Worm (Caenorhabditis elegans) whole organism, early embryonic: ENCODE data around the gene C49C3.20.

ENCODE experiments used
- B0310.2 ChIP-seq: sonication (generic microtip); optimal IDR thresholded peaks from 2 replicates; lab custom pipeline; 2016; ENCODE audit warnings: mild to moderate bottlenecking, missing genetic modification characterization, missing compliant biosample characterization
- ama-1 ChIP-seq: fragments of 150-350 bp; optimal IDR thresholded peaks from 2 replicates; lab custom pipeline; 2014
- ets-7 ChIP-seq: sonication (generic microtip); optimal IDR thresholded peaks from 2 replicates; lab custom pipeline; 2016; ENCODE audit warnings: missing genotype, missing genetic modification characterization, missing compliant biosample characterization
- scrt-1 ChIP-seq: fragments of 200-800 bp; sonication (Bioruptor generic); IDR thresholded peaks from 2 replicates; pipeline ENCODE4 v1.3.6; 2022; ENCODE audit warnings: missing genetic modification characterization, missing compliant biosample characterization
- sea-1 ChIP-seq: fragments of 200-800 bp; sonication (Bioruptor generic); conservative IDR thresholded peaks from 2 replicates; pipeline ENCODE4 v1.3.6; 2022; ENCODE audit warnings: missing genetic modification characterization, missing compliant biosample characterization
- tbx-37 ChIP-seq: fragments of 200-800 bp; sonication (Bioruptor generic); conservative IDR thresholded peaks from 2 replicates; pipeline ENCODE4 v1.3.6; 2022; ENCODE audit warnings: missing genetic modification reagents, missing genetic modification characterization, missing compliant biosample characterization

DNA sequence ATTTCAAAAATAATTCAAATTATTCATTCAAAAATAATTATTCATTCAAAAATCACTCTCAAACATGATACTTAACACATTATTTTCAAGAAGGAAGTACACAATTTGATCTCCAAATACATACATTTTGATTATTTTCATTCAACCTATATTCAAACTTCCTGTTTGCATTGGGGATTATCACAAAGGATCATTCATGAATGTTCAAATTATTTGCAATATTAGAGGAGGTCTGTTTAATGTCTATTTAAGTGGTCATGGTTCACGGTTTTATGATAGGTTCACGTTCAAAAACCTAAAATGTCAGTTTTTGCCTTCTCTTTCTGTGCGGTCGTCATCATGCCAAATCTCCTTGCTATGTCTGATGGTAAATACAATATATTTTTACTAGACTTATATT, 44.8 kb upstream of the C49C3.20 start, which contains the start of gene clec-202:
- TF ChIP-seq sea-1 (no peak), ama-1 (lab: Kevin White, UChicago) (no peak), ets-7 (tag; lab: Kevin White, UChicago) (no peak), tbx-37 (GFP tag; lab: Robert Waterston, UW) (no peak), scrt-1 (GFP tag; lab: Robert Waterston, UW) (no peak), B0310.2 (tag; lab: Kevin White, UChicago) (no peak)
